Worm (Caenorhabditis elegans): Measurements from ENCODE around the gene fbxb-97.

- TF ChIP-seq snpc-4 (tag; optimal IDR thresholded peaks at IDR 0.05), result no peak
- no peak for TF ChIP-seq unc-62 (GFP tag; optimal IDR thresholded peaks at IDR 0.05)
- TF ChIP-seq tbx-8 (GFP tag; optimal IDR thresholded peaks at IDR 0.05), result no peak
- no peak for TF ChIP-seq nhr-76 (tag; optimal IDR thresholded peaks at IDR 0.05)
Observed at ce11 chrII:1818300-1818699, 29.7 kb downstream of the fbxb-97 start, which contains the start of gene fbxb-10.
